Fruit fly (Drosophila melanogaster) whole organism: ENCODE data around the gene CG43367.

Experiments used
- CG8478 ChIP-seq: fragments of >200 bp; optimal IDR thresholded peaks from 2 replicates; lab custom pipeline; 2018; ENCODE audit warnings: inconsistent platforms
- psq ChIP-seq: fragments of >200 bp; optimal IDR thresholded peaks from 2 replicates; lab custom pipeline; 2017
- usp ChIP-seq: fragments of >200 bp; optimal IDR thresholded peaks from 2 replicates; lab custom pipeline; 2017; ENCODE audit warnings: missing biosample characterization, missing genetic modification characterization, mixed read lengths

DNA sequence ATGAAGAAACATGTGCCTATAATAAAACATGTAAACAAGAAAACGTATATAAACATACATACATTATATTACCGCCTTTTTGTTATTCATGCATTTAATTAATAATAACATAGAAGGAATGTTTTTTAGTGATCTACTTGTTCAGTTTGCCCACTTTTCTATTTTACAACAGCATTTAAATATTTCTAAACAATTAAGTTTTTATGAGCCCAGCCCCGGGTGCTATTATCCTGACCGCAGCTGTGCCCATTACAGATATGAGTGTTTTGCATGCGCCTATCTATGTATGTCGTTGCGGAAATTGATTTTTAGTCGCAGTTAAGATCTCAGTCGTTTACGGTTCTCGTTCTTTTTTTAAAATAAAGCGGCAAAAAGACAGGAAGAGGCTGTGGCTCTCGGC lies 71.2 kb downstream of the CG43367 start:
- TF ChIP-seq usp (GFP tag; lab: Kevin White, UChicago) (no peak), psq (lab: Kevin White, UChicago) (no peak), CG8478 (no peak)
